Worm (Caenorhabditis elegans): ENCODE results near the gene C46C2.5.

DNA sequence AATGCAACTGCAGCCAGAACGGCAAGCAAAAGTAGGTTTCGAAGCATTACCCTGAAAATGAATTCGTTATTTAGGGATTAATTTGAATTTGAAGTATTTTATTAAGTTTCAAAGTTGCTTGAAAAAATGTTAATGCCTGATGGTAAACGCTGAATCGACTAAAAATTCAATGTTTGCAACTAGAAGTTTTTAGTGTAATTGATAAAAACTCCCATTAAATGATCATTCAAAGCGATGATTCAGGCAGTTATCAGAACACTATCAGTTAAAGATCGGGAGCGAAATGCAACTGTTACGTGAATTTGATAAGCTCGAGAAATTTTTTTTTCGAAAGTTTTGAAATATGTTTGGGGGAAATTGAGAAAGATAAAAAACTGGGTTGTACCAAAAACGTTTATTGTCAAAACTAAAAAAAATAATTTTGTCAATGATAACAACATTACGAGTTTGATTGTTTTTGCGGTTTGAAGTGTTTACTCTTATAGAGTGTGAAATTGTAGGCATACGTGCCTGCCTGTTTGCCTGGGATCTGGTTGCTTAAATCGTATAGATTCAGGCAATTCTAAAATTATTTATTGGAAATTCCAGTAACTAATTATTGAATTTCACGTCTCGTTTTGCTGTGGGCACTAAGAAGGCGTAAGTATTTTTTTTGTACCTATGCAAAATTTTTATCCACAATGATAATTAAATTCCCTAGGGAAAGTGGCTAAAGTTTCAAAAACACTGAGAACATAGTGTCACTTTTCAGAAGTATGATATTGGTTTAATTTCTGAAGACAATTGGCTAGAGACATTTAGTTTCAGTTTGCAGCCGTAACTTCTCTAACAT lies 33.2 kb downstream of the C46C2.5 start, which contains the start of gene pcp-3:
- TF ChIP-seq aly-2 (tag; optimal IDR thresholded peaks at IDR 0.05): no peak
- no peak for TF ChIP-seq lsy-2 (tag; optimal IDR thresholded peaks at IDR 0.05)
- TF ChIP-seq blmp-1 (tag; optimal IDR thresholded peaks at IDR 0.05; ENCODE audit: insufficient read depth): no peak
